Fruit fly (Drosophila melanogaster) whole organism, embryonic: ENCODE data around the gene CG17028.

Experiments used
- Bteb2 ChIP-seq: fragments of 200-800 bp; sonication (Bioruptor generic); optimal IDR thresholded peaks from 2 replicates; lab custom pipeline; 2016; ENCODE audit warnings: missing biosample characterization, missing genetic modification characterization
- CG10209 ChIP-seq: fragments of 200-800 bp; sonication (Bioruptor generic); optimal IDR thresholded peaks from 3 replicates; lab custom pipeline; 2017; ENCODE audit warnings: missing biosample characterization, mild to moderate bottlenecking, missing genetic modification characterization, missing genetic modification reagents
- CG12071 ChIP-seq: fragments of 200-800 bp; sonication (Bioruptor generic); optimal IDR thresholded peaks from 3 replicates; lab custom pipeline; 2018; ENCODE audit warnings: missing biosample characterization, mild to moderate bottlenecking, missing genetic modification characterization
- CG13287 ChIP-seq: fragments of 200-800 bp; sonication (Bioruptor generic); IDR thresholded peaks from 2 replicates; pipeline ENCODE4 v1.3.6; 2022; ENCODE audit warnings: missing biosample characterization, missing genetic modification characterization; ENCODE audit not compliant: partially characterized antibody
- CG15073 ChIP-seq: fragments of 200-800 bp; sonication (Bioruptor generic); optimal IDR thresholded peaks from 2 replicates; lab custom pipeline; 2016; ENCODE audit warnings: missing biosample characterization, missing genetic modification characterization
- CG15479 ChIP-seq: fragments of 200-800 bp; sonication (Bioruptor generic); optimal IDR thresholded peaks from 3 replicates; lab custom pipeline; 2019; ENCODE audit warnings: missing biosample characterization, mild to moderate bottlenecking, missing genetic modification characterization, moderate library complexity
- CG1647 ChIP-seq: fragments of 200-800 bp; sonication (Bioruptor generic); optimal IDR thresholded peaks from 3 replicates; lab custom pipeline; 2016; ENCODE audit warnings: missing biosample characterization, missing genetic modification characterization
- CG17802 ChIP-seq: fragments of 200-800 bp; sonication (Bioruptor generic); optimal IDR thresholded peaks from 2 replicates; lab custom pipeline; 2018; ENCODE audit warnings: missing biosample characterization, mild to moderate bottlenecking, missing genetic modification characterization, moderate library complexity
- CG2116 ChIP-seq: fragments of 200-800 bp; sonication (Bioruptor generic); optimal IDR thresholded peaks from 3 replicates; lab custom pipeline; 2018; ENCODE audit warnings: missing biosample characterization, mild to moderate bottlenecking, missing genetic modification characterization
- CG2129 ChIP-seq: fragments of 200-800 bp; sonication (Bioruptor generic); IDR thresholded peaks from 2 replicates; pipeline ENCODE4 v1.3.6; 2022; ENCODE audit warnings: missing biosample characterization, missing genetic modification characterization; ENCODE audit not compliant: partially characterized antibody
- CG2678 ChIP-seq: fragments of 200-800 bp; sonication (Bioruptor generic); optimal IDR thresholded peaks from 3 replicates; lab custom pipeline; 2019; ENCODE audit warnings: missing biosample characterization, mild to moderate bottlenecking, missing genetic modification characterization, moderate library complexity
- CG3995 ChIP-seq: fragments of 200-800 bp; sonication (Bioruptor generic); optimal IDR thresholded peaks from 3 replicates; lab custom pipeline; 2016; ENCODE audit warnings: missing biosample characterization, missing genetic modification characterization
- CG5245 ChIP-seq: fragments of 200-800 bp; sonication (Bioruptor generic); optimal IDR thresholded peaks from 3 replicates; lab custom pipeline; 2016; ENCODE audit warnings: missing biosample characterization, missing genetic modification characterization
- CG6683 ChIP-seq: fragments of 200-800 bp; sonication (Bioruptor generic); optimal IDR thresholded peaks from 2 replicates; lab custom pipeline; 2017; ENCODE audit warnings: missing biosample characterization, mild to moderate bottlenecking, missing genetic modification characterization, missing genetic modification reagents
- CG7963 ChIP-seq: fragments of 200-800 bp; sonication (Bioruptor generic); IDR thresholded peaks from 3 replicates; pipeline ENCODE4 v1.3.6; 2022; ENCODE audit warnings: missing biosample characterization, missing genetic modification characterization; ENCODE audit not compliant: partially characterized antibody
- CG8765 ChIP-seq: fragments of 200-800 bp; sonication (Bioruptor generic); IDR thresholded peaks from 2 replicates; pipeline ENCODE4 v1.3.6; 2022; ENCODE audit warnings: missing biosample characterization, missing genetic modification characterization
- CG9876 ChIP-seq: fragments of 200-800 bp; sonication (Bioruptor generic); optimal IDR thresholded peaks from 2 replicates; lab custom pipeline; 2016; ENCODE audit warnings: missing biosample characterization, missing genetic modification characterization
- Dek ChIP-seq: fragments of 200-800 bp; sonication (Bioruptor generic); optimal IDR thresholded peaks from 3 replicates; lab custom pipeline; 2019; ENCODE audit warnings: missing biosample characterization, mild to moderate bottlenecking, missing genetic modification characterization, moderate library complexity
- Dll ChIP-seq: fragments of 200-800 bp; sonication (Bioruptor generic); IDR thresholded peaks from 4 replicates; pipeline ENCODE4 v1.3.6; 2022; ENCODE audit warnings: missing biosample characterization, missing genetic modification characterization; ENCODE audit not compliant: partially characterized antibody
- Elba2 ChIP-seq: fragments of 200-800 bp; sonication (Bioruptor generic); optimal IDR thresholded peaks from 3 replicates; lab custom pipeline; 2016; ENCODE audit warnings: missing biosample characterization, missing genetic modification characterization
- GATAe ChIP-seq: fragments of 200-800 bp; sonication (Bioruptor generic); conservative IDR thresholded peaks from 2 replicates; pipeline ENCODE4 v1.3.6; 2022; ENCODE audit warnings: missing biosample characterization, missing genetic modification characterization
- Jarid2 ChIP-seq: fragments of 200-800 bp; sonication (Bioruptor generic); optimal IDR thresholded peaks from 3 replicates; lab custom pipeline; 2017; ENCODE audit warnings: mild to moderate bottlenecking, missing biosample characterization, missing genetic modification reagents, missing genetic modification characterization
- Lpt ChIP-seq: fragments of >200 bp; optimal IDR thresholded peaks from 2 replicates; lab custom pipeline; 2018; ENCODE audit warnings: missing biosample characterization, missing genetic modification characterization
- NC2α ChIP-seq: fragments of 200-800 bp; sonication (Bioruptor generic); optimal IDR thresholded peaks from 2 replicates; lab custom pipeline; 2016; ENCODE audit warnings: missing biosample characterization, missing genetic modification characterization
- Ravus ChIP-seq: fragments of 200-800 bp; sonication (Bioruptor generic); IDR thresholded peaks from 2 replicates; pipeline ENCODE4 v1.3.6; 2022; ENCODE audit warnings: missing biosample characterization, missing genetic modification characterization
- Rx ChIP-seq: fragments of 200-800 bp; sonication (Bioruptor generic); IDR thresholded peaks from 2 replicates; pipeline ENCODE4 v1.3.6; 2022; ENCODE audit warnings: missing biosample characterization, missing genetic modification characterization
- Tbp ChIP-seq: fragments of >200 bp; optimal IDR thresholded peaks from 2 replicates; lab custom pipeline; 2018; ENCODE audit warnings: missing biosample characterization, missing genetic modification characterization
- abd-A ChIP-seq: fragments of 200-800 bp; sonication (Bioruptor generic); optimal IDR thresholded peaks from 3 replicates; lab custom pipeline; 2019; ENCODE audit warnings: missing biosample characterization, mild to moderate bottlenecking, missing genetic modification characterization, moderate library complexity
- ara ChIP-seq: fragments of 200-800 bp; sonication (Bioruptor generic); IDR thresholded peaks from 2 replicates; pipeline ENCODE4 v1.3.6; 2022; ENCODE audit warnings: missing biosample characterization, missing genetic modification characterization
- btn ChIP-seq: fragments of 200-800 bp; sonication (Bioruptor generic); optimal IDR thresholded peaks from 2 replicates; lab custom pipeline; 2016; ENCODE audit warnings: missing biosample characterization, missing genetic modification characterization
- crol ChIP-seq: fragments of 200-800 bp; sonication (Bioruptor generic); IDR thresholded peaks from 2 replicates; pipeline ENCODE4 v1.3.6; 2022; ENCODE audit warnings: missing biosample characterization, missing genetic modification characterization
- da ChIP-seq: fragments of 200-800 bp; sonication (Bioruptor generic); optimal IDR thresholded peaks from 2 replicates; lab custom pipeline; 2016; ENCODE audit warnings: missing biosample characterization, missing genetic modification characterization
- esg ChIP-seq: fragments of 200-800 bp; sonication (Bioruptor generic); conservative IDR thresholded peaks from 2 replicates; pipeline ENCODE4 v1.3.6; 2022; ENCODE audit warnings: missing biosample characterization, missing genetic modification characterization
- fd102C ChIP-seq: fragments of 200-800 bp; sonication (Bioruptor generic); optimal IDR thresholded peaks from 2 replicates; lab custom pipeline; 2018; ENCODE audit warnings: missing biosample characterization, mild to moderate bottlenecking, missing genetic modification characterization, moderate library complexity
- fd3F ChIP-seq: fragments of 200-800 bp; sonication (Bioruptor generic); optimal IDR thresholded peaks from 2 replicates; lab custom pipeline; 2018; ENCODE audit warnings: missing biosample characterization, mild to moderate bottlenecking, missing genetic modification characterization, moderate library complexity
- gcm ChIP-seq: fragments of 200-800 bp; sonication (Bioruptor generic); optimal IDR thresholded peaks from 2 replicates; lab custom pipeline; 2019; ENCODE audit warnings: missing biosample characterization, mild to moderate bottlenecking, missing genetic modification characterization, moderate library complexity
- gt ChIP-seq: fragments of 200-800 bp; sonication (Bioruptor generic); IDR thresholded peaks from 2 replicates; pipeline ENCODE4 v1.3.6; 2022; ENCODE audit warnings: missing biosample characterization, missing genetic modification characterization
- hkb ChIP-seq, 2 experiments: fragments of 200-800 bp in 1 of 2; fragments of >200 bp in 1 of 2; sonication (Bioruptor generic) in 1 of 2; IDR thresholded peaks in 1 of 2; optimal IDR thresholded peaks in 1 of 2; 2 replicates each; pipeline versions ENCODE4 v1.3.6 to Lab custom; 2017 to 2022; ENCODE audit warnings: missing biosample characterization in 1 of 2, missing genetic modification characterization in 1 of 2
- ind ChIP-seq: fragments of 200-800 bp; sonication (Bioruptor generic); optimal IDR thresholded peaks from 3 replicates; lab custom pipeline; 2016; ENCODE audit warnings: missing biosample characterization, missing genetic modification characterization
- jigr1 ChIP-seq: fragments of 200-800 bp; sonication (Bioruptor generic); IDR thresholded peaks from 3 replicates; pipeline ENCODE4 v1.3.6; 2022; ENCODE audit warnings: missing biosample characterization, missing genetic modification characterization
- jumu ChIP-seq: fragments of 200-800 bp; sonication (Bioruptor generic); optimal IDR thresholded peaks from 3 replicates; lab custom pipeline; 2016; ENCODE audit warnings: missing biosample characterization, missing genetic modification characterization
- mam ChIP-seq: fragments of 200-800 bp; sonication (Bioruptor generic); optimal IDR thresholded peaks from 3 replicates; lab custom pipeline; 2016; ENCODE audit warnings: missing biosample characterization, missing genetic modification characterization
- nerfin-1 ChIP-seq: fragments of 200-800 bp; sonication (Bioruptor generic); optimal IDR thresholded peaks from 3 replicates; lab custom pipeline; 2019; ENCODE audit warnings: missing biosample characterization, mild to moderate bottlenecking, missing genetic modification characterization, moderate library complexity
- otp ChIP-seq: fragments of 200-800 bp; sonication (Bioruptor generic); IDR thresholded peaks from 3 replicates; pipeline ENCODE4, ENCODE4 v1.3.6; 2022; ENCODE audit warnings: missing biosample characterization, missing genetic modification characterization
- pita ChIP-seq: fragments of 200-800 bp; sonication (Bioruptor generic); optimal IDR thresholded peaks from 2 replicates; lab custom pipeline; 2017; ENCODE audit warnings: missing biosample characterization, mild to moderate bottlenecking, missing genetic modification characterization
- prd ChIP-seq, 3 experiments: fragments of >200 bp in 2 of 3; fragments of 200-800 bp in 1 of 3; sonication (Bioruptor generic) in 1 of 3; optimal IDR thresholded peaks in 2 of 3; IDR thresholded peaks in 1 of 3; 2 replicates in 2 of 3; 3 replicates in 1 of 3; pipeline versions ENCODE4 v1.3.6 to Lab custom; 2017 to 2022; ENCODE audit warnings: missing biosample characterization in 1 of 3, missing genetic modification characterization in 1 of 3
- tll ChIP-seq, 2 experiments: fragments of 200-800 bp in 1 of 2; fragments of >200 bp in 1 of 2; sonication (Bioruptor generic) in 1 of 2; optimal IDR thresholded peaks; 2 replicates each; lab custom pipeline; 2017 to 2019; ENCODE audit warnings: missing biosample characterization in 2 of 2, missing genetic modification characterization in 2 of 2, mild to moderate bottlenecking in 1 of 2, moderate library complexity in 1 of 2
- trem ChIP-seq: fragments of 200-800 bp; optimal IDR thresholded peaks from 3 replicates; lab custom pipeline; 2019; ENCODE audit warnings: missing biosample characterization, mild to moderate bottlenecking, missing genetic modification characterization, moderate library complexity
- vvl ChIP-seq: fragments of 200-800 bp; sonication (Bioruptor generic); IDR thresholded peaks from 2 replicates; pipeline ENCODE4 v1.3.6; 2022; ENCODE audit warnings: missing biosample characterization, missing genetic modification characterization
- zf30C ChIP-seq: fragments of 200-800 bp; sonication (Bioruptor generic); optimal IDR thresholded peaks from 3 replicates; lab custom pipeline; 2018; ENCODE audit warnings: missing biosample characterization, mild to moderate bottlenecking, missing genetic modification characterization

CG17028 gene

dm6 chr3L:15953892-15954291 is 24.4 kb upstream of the CG17028 start (continued):
- TF ChIP-seq NC2α (GFP tag; lab: Kevin White, UChicago), result no peak
- TF ChIP-seq CG1647, result no peak
- no peak for TF ChIP-seq Jarid2 (GFP tag; lab: Kevin White, UChicago)
- 0 out of 2 replicates have a peak, but pooled peaks have one; percentile 18 for TF ChIP-seq vvl
- no peak for TF ChIP-seq gcm (GFP tag; lab: Kevin White, UChicago)
- TF ChIP-seq Elba2, result no peak
- no peak for TF ChIP-seq CG17802 (tag; lab: Kevin White, UChicago)
- no peak for TF ChIP-seq fd3F (GFP tag; lab: Kevin White, UChicago)
- no peak for TF ChIP-seq btn
- no peak for TF ChIP-seq mam (GFP tag; lab: Kevin White, UChicago)
- no peak for TF ChIP-seq da (GFP tag; lab: Kevin White, UChicago)
- TF ChIP-seq CG12071 (GFP tag; lab: Kevin White, UChicago), result no peak
- no peak for TF ChIP-seq ind (GFP tag; lab: Kevin White, UChicago)
- TF ChIP-seq jigr1 (GFP tag; lab: Robert Waterston, UW), result no peak
- no peak for TF ChIP-seq Bteb2
- TF ChIP-seq nerfin-1 (tag; lab: Kevin White, UChicago), result peak; percentile 5
- no peak for TF ChIP-seq CG6683 (GFP tag; lab: Kevin White, UChicago)
- TF ChIP-seq Tbp, result no peak
- peak; percentile 29 for TF ChIP-seq CG2678 (tag; lab: Kevin White, UChicago)
- no peak for TF ChIP-seq fd102C
- no peak for TF ChIP-seq prd (optimal IDR thresholded peaks at IDR 0.05; lab: Kevin White, UChicago)
- TF ChIP-seq prd (GFP tag; IDR thresholded peaks at IDR 0.05; lab: Robert Waterston, UW), result peak; percentile 22; the same call in 1 of the 3 replicates
- no peak for TF ChIP-seq crol
- TF ChIP-seq CG7963 (GFP tag; lab: Robert Waterston, UW), result no peak
- TF ChIP-seq CG2129, result no peak
- TF ChIP-seq zf30C (GFP tag; lab: Kevin White, UChicago), result peak; percentile 10
- no peak for TF ChIP-seq esg (GFP tag; lab: Robert Waterston, UW)
- no peak for TF ChIP-seq CG5245 (GFP tag; lab: Kevin White, UChicago)
- TF ChIP-seq jumu (GFP tag; lab: Kevin White, UChicago), result no peak
- TF ChIP-seq CG15073, result no peak
- no peak for TF ChIP-seq pita (GFP tag; lab: Kevin White, UChicago)
- no peak for TF ChIP-seq GATAe (GFP tag; lab: Robert Waterston, UW)
- TF ChIP-seq Dll (GFP tag; lab: Robert Waterston, UW), result no peak
- no peak for TF ChIP-seq trem (tag; lab: Kevin White, UChicago)
- peak; percentile 5 for TF ChIP-seq abd-A (tag; lab: Kevin White, UChicago)
- no peak for TF ChIP-seq CG2116 (GFP tag; lab: Kevin White, UChicago)
- TF ChIP-seq Lpt (GFP tag; lab: Kevin White, UChicago), result no peak
- TF ChIP-seq gt (GFP tag; lab: Robert Waterston, UW), result no peak
- TF ChIP-seq CG13287 (GFP tag; lab: Robert Waterston, UW), result no peak
- no peak for TF ChIP-seq otp (GFP tag; lab: Robert Waterston, UW)
- no peak for TF ChIP-seq CG3995 (GFP tag; lab: Kevin White, UChicago)
- TF ChIP-seq tll (GFP tag; optimal IDR thresholded peaks at IDR 0.05; lab: Kevin White, UChicago), result peak in 1 of 2 experiments; percentile 79
- no peak for TF ChIP-seq CG9876 (GFP tag; lab: Kevin White, UChicago)
- no peak for TF ChIP-seq Ravus (GFP tag; lab: Robert Waterston, UW)
- no peak for TF ChIP-seq ara (GFP tag; lab: Robert Waterston, UW)
- TF ChIP-seq CG8765 (GFP tag; lab: Robert Waterston, UW), result no peak
- TF ChIP-seq hkb (optimal IDR thresholded peaks at IDR 0.05; lab: Kevin White, UChicago), result no peak
- 0 out of 2 replicates have a peak, but pooled peaks have one; percentile 23 for TF ChIP-seq hkb (GFP tag; IDR thresholded peaks at IDR 0.05; lab: Robert Waterston, UW)
- no peak for TF ChIP-seq CG10209 (GFP tag; lab: Kevin White, UChicago)
- TF ChIP-seq Rx, result no peak
- peak; percentile 11 for TF ChIP-seq CG15479
- no peak for TF ChIP-seq Dek (tag; lab: Kevin White, UChicago)
